Fruit fly (Drosophila melanogaster): ENCODE data around the gene Cpr78Cc.

Gene Cpr78Cc

dm6 chr3L:21254524-21254972 lies 45.8 kb upstream of the Cpr78Cc start:
- TF ChIP-seq Clk (GFP tag; optimal IDR thresholded peaks at IDR 0.05) (no peak), CG1620 (GFP tag; optimal IDR thresholded peaks at IDR 0.05) (no peak), CG11617 (GFP tag; optimal IDR thresholded peaks at IDR 0.05) (no peak)

- no peak for TF ChIP-seq CG7101 (tag; optimal IDR thresholded peaks at IDR 0.05)
- TF ChIP-seq CG12768 (GFP tag; optimal IDR thresholded peaks at IDR 0.05), result no peak
- no peak for TF ChIP-seq CG33017 (tag; optimal IDR thresholded peaks at IDR 0.05)
- no peak for TF ChIP-seq CG7045 (GFP tag; optimal IDR thresholded peaks at IDR 0.05)
- TF ChIP-seq Mnt (GFP tag; optimal IDR thresholded peaks at IDR 0.05), result no peak
- no peak for TF ChIP-seq CG11617 (GFP tag; optimal IDR thresholded peaks at IDR 0.05)
- TF ChIP-seq kay (GFP tag; ENCODE audit: borderline replicate concordance), result no peak
- no peak for TF ChIP-seq cnc (optimal IDR thresholded peaks at IDR 0.05)
- no peak for TF ChIP-seq cic (GFP tag; optimal IDR thresholded peaks at IDR 0.05)
- TF ChIP-seq CG1620 (GFP tag; optimal IDR thresholded peaks at IDR 0.05), result no peak
- TF ChIP-seq Hr96 (GFP tag; optimal IDR thresholded peaks at IDR 0.05), result no peak
- no peak for TF ChIP-seq tj (GFP tag; optimal IDR thresholded peaks at IDR 0.05)
- TF ChIP-seq Crg-1 (GFP tag; optimal IDR thresholded peaks at IDR 0.05), result no peak
- TF ChIP-seq pad (GFP tag; optimal IDR thresholded peaks at IDR 0.05), result no peak
- no peak for TF ChIP-seq toe (GFP tag; optimal IDR thresholded peaks at IDR 0.05)
Observed at dm6 chr3L:21256062-21257023, 44.0 kb upstream of the Cpr78Cc start.

- TF ChIP-seq pad (GFP tag; optimal IDR thresholded peaks at IDR 0.05) (no peak), tj (GFP tag; optimal IDR thresholded peaks at IDR 0.05) (no peak), CG14711 (tag; optimal IDR thresholded peaks at IDR 0.05) (no peak), bab1 (GFP tag; optimal IDR thresholded peaks at IDR 0.05) (no peak), cic (GFP tag; optimal IDR thresholded peaks at IDR 0.05) (no peak), Hr96 (GFP tag; optimal IDR thresholded peaks at IDR 0.05) (no peak)
Observed at dm6 chr3L:21257731-21258130, 42.6 kb upstream of the Cpr78Cc start, which contains the start of gene CG43218. Gene CG43218 (plus strand): TSS chr3L:21258020.

dm6 chr3L:21259257-21259656 lies 41.1 kb upstream of the Cpr78Cc start:
- no peak for TF ChIP-seq cnc (optimal IDR thresholded peaks at IDR 0.05)
- no peak for TF ChIP-seq CG7045 (GFP tag; optimal IDR thresholded peaks at IDR 0.05)
- no peak for TF ChIP-seq kay (GFP tag; ENCODE audit: borderline replicate concordance)
- no peak for TF ChIP-seq ovo (GFP tag; optimal IDR thresholded peaks at IDR 0.05)
- TF ChIP-seq CG33017 (tag; optimal IDR thresholded peaks at IDR 0.05), result no peak
- TF ChIP-seq CG11617 (GFP tag; optimal IDR thresholded peaks at IDR 0.05), result no peak
- no peak for TF ChIP-seq Mnt (GFP tag; optimal IDR thresholded peaks at IDR 0.05)
- TF ChIP-seq bab1 (GFP tag; optimal IDR thresholded peaks at IDR 0.05), result no peak
- TF ChIP-seq Clk (GFP tag; optimal IDR thresholded peaks at IDR 0.05), result no peak
- TF ChIP-seq cic (GFP tag; optimal IDR thresholded peaks at IDR 0.05), result no peak
- TF ChIP-seq CG14711 (tag; optimal IDR thresholded peaks at IDR 0.05), result no peak
- TF ChIP-seq Hr96 (GFP tag; optimal IDR thresholded peaks at IDR 0.05), result no peak
- TF ChIP-seq CG1620 (GFP tag; optimal IDR thresholded peaks at IDR 0.05), result no peak
- TF ChIP-seq pad (GFP tag; optimal IDR thresholded peaks at IDR 0.05), result no peak
- no peak for TF ChIP-seq CG5204 (GFP tag; optimal IDR thresholded peaks at IDR 0.05)
- TF ChIP-seq tj (GFP tag; optimal IDR thresholded peaks at IDR 0.05), result no peak
- TF ChIP-seq toe (GFP tag; optimal IDR thresholded peaks at IDR 0.05), result no peak
- no peak for TF ChIP-seq CG7101 (tag; optimal IDR thresholded peaks at IDR 0.05)
- no peak for TF ChIP-seq Crg-1 (GFP tag; optimal IDR thresholded peaks at IDR 0.05)
- no peak for TF ChIP-seq CG12768 (GFP tag; optimal IDR thresholded peaks at IDR 0.05)

- TF ChIP-seq Clk (GFP tag; optimal IDR thresholded peaks at IDR 0.05) (no peak), tj (GFP tag; optimal IDR thresholded peaks at IDR 0.05) (peak; percentile 17)
Observed at dm6 chr3L:21261403-21262164, 38.8 kb upstream of the Cpr78Cc start.

dm6 chr3L:21262426-21262825 lies 38.0 kb upstream of the Cpr78Cc start:
- TF ChIP-seq CG7101 (tag; optimal IDR thresholded peaks at IDR 0.05), result no peak
- TF ChIP-seq Mnt (GFP tag; optimal IDR thresholded peaks at IDR 0.05), result no peak
- TF ChIP-seq CG14711 (tag; optimal IDR thresholded peaks at IDR 0.05), result no peak
- no peak for TF ChIP-seq CG7045 (GFP tag; optimal IDR thresholded peaks at IDR 0.05)
- TF ChIP-seq bab1 (GFP tag; optimal IDR thresholded peaks at IDR 0.05), result no peak

Data from whole organism, adult.